Fruit fly (Drosophila melanogaster): ENCODE results near the gene CG32532.

Gene CG32532

DNA sequence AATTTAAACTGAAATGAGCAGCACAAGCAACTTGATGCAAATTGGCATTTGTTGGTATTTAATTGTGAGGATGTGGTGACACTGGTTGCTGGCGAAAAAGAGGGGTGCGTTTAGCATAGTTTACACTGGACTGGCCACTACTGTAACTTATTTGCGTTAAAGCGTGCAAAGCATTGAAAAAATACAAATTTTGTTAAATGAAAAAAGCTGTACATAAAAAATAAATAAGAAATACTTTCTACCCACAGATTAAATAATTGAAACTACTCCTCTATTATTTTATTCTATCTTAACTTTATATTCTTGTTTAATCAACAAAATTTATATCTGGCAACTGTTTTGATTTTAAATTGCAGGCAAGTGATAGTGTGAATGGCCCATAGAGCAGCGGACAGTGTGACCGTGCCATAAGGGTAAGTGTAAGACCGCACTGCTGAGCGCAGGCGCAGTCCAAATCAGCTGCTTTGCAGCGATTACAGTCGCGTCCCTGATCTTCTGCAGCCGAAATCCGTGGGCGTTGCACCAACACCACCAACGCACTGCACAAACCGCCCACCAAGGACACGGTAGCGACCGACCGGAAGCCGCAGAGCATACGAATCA, 18.5 kb upstream of the CG32532 start, which contains the start of the genes Grip84 and car (continued):
- TF ChIP-seq CG1233 (GFP tag; optimal IDR thresholded peaks at IDR 0.05) (peak; percentile 43), CG16813 (GFP tag; IDR thresholded peaks at IDR 0.05; ENCODE audit: partially characterized antibody) (no peak), ci (GFP tag; IDR thresholded peaks at IDR 0.05) (0 out of 3 replicates have a peak, but pooled peaks have one; percentile 5), CG8944 (GFP tag; optimal IDR thresholded peaks at IDR 0.05) (peak; percentile 29), Taf1 (GFP tag; IDR thresholded peaks at IDR 0.05) (peak; percentile 44; the same call in 1 of the 2 replicates), NK7.1 (GFP tag; optimal IDR thresholded peaks at IDR 0.05) (no peak), Rx (GFP tag; IDR thresholded peaks at IDR 0.05) (no peak), HLH54F (GFP tag; optimal IDR thresholded peaks at IDR 0.05) (peak; percentile 55), Gug (GFP tag; IDR thresholded peaks at IDR 0.05) (peak; percentile 58; the same call in 2 of the 4 replicates), pan (optimal IDR thresholded peaks at IDR 0.05) (no peak), pan (GFP tag; optimal IDR thresholded peaks at IDR 0.05 in 1 of 2, IDR thresholded peaks at IDR 0.05 in 1 of 2) (peak in 1 of 2 experiments; percentile 14), Atf3 (GFP tag; optimal IDR thresholded peaks at IDR 0.05) (peak; percentile 6), CG13775 (GFP tag; optimal IDR thresholded peaks at IDR 0.05) (peak; percentile 70), mam (GFP tag; optimal IDR thresholded peaks at IDR 0.05) (peak; percentile 80), CG6765 (GFP tag; optimal IDR thresholded peaks at IDR 0.05) (no peak), CG12219 (GFP tag; optimal IDR thresholded peaks at IDR 0.05) (no peak), scrt (GFP tag; optimal IDR thresholded peaks at IDR 0.05) (no peak), Mes4 (GFP tag; optimal IDR thresholded peaks at IDR 0.05) (no peak), CG15011 (GFP tag; optimal IDR thresholded peaks at IDR 0.05) (no peak), Myb (GFP tag; optimal IDR thresholded peaks at IDR 0.05) (peak; percentile 25), Usf (GFP tag; optimal IDR thresholded peaks at IDR 0.05) (peak; percentile 40), pfk (GFP tag; optimal IDR thresholded peaks at IDR 0.05) (no peak), dmrt11E (tag; optimal IDR thresholded peaks at IDR 0.05) (peak; percentile 72), aop (GFP tag; IDR thresholded peaks at IDR 0.05) (no peak), CG12391 (tag; optimal IDR thresholded peaks at IDR 0.05) (peak; percentile 85), HHEX (GFP tag; optimal IDR thresholded peaks at IDR 0.05) (peak; percentile 42), Atf-2 (GFP tag; optimal IDR thresholded peaks at IDR 0.05) (no peak), CG10979 (tag; optimal IDR thresholded peaks at IDR 0.05) (peak; percentile 60), CG1647 (GFP tag; optimal IDR thresholded peaks at IDR 0.05) (peak; percentile 21), MBD-R2 (GFP tag; IDR thresholded peaks at IDR 0.05) (peak; percentile 93), pho (GFP tag; optimal IDR thresholded peaks at IDR 0.05) (peak; percentile 55), CG2116 (GFP tag; optimal IDR thresholded peaks at IDR 0.05) (peak; percentile 52), E2f2 (GFP tag; IDR thresholded peaks at IDR 0.05) (no peak; the same call in 1 of the 2 replicates), CG10147 (GFP tag; optimal IDR thresholded peaks at IDR 0.05) (no peak), dati (GFP tag; IDR thresholded peaks at IDR 0.05) (no peak), ken (GFP tag; IDR thresholded peaks at IDR 0.05) (no peak), CG15479 (GFP tag; optimal IDR thresholded peaks at IDR 0.05) (no peak), Max (GFP tag; optimal IDR thresholded peaks at IDR 0.05) (peak; percentile 51), CG17568 (GFP tag; optimal IDR thresholded peaks at IDR 0.05) (no peak), D (optimal IDR thresholded peaks at IDR 0.05) (no peak), D (GFP tag; optimal IDR thresholded peaks at IDR 0.05) (no peak), CG12659 (GFP tag; optimal IDR thresholded peaks at IDR 0.05) (peak; percentile 78), CG2120 (GFP tag; optimal IDR thresholded peaks at IDR 0.05) (peak; percentile 80), CG4820 (GFP tag; optimal IDR thresholded peaks at IDR 0.05) (peak; percentile 50), CG7372 (GFP tag; IDR thresholded peaks at IDR 0.05) (peak; percentile 67; the same call in 1 of the 2 replicates), cato (GFP tag; optimal IDR thresholded peaks at IDR 0.05; ENCODE audit: borderline replicate concordance) (peak; percentile 37), CkIIα-i1 (GFP tag; IDR thresholded peaks at IDR 0.05) (no peak), YL-1 (GFP tag; optimal IDR thresholded peaks at IDR 0.05) (peak; percentile 36), CG12942 (GFP tag; optimal IDR thresholded peaks at IDR 0.05) (peak; percentile 46), schlank (tag; optimal IDR thresholded peaks at IDR 0.05) (no peak), NFAT (GFP tag; IDR thresholded peaks at IDR 0.05) (0 out of 2 replicates have a peak, but pooled peaks have one; percentile 15)

Measured in whole organism, embryonic.